Worm (Caenorhabditis elegans): ENCODE data around the gene Y38H6C.21.

Y38H6C.21 gene

ce11 chrV:20547048-20547447, 8.0 kb downstream of the Y38H6C.21 start, which contains the start of gene Y38H6C.18:
TSS of gene Y38H6C.18 (minus strand) at chrV:20547148.
- TF ChIP-seq mab-5 (tag; optimal IDR thresholded peaks at IDR 0.05) (no peak), ceh-43 (GFP tag; optimal IDR thresholded peaks at IDR 0.05) (no peak), nhr-237 (tag; optimal IDR thresholded peaks at IDR 0.05) (no peak), nhr-28 (tag; optimal IDR thresholded peaks at IDR 0.05) (no peak), tbx-8 (GFP tag; optimal IDR thresholded peaks at IDR 0.05) (no peak), lsy-2 (tag; optimal IDR thresholded peaks at IDR 0.05) (no peak), elt-1 (tag; optimal IDR thresholded peaks at IDR 0.05; ENCODE audit: borderline replicate concordance, insufficient read depth) (no peak), zip-8 (tag; optimal IDR thresholded peaks at IDR 0.05) (no peak), nhr-12 (tag; optimal IDR thresholded peaks at IDR 0.05) (no peak), ceh-83 (GFP tag; optimal IDR thresholded peaks at IDR 0.05) (no peak), ztf-11 (tag; optimal IDR thresholded peaks at IDR 0.05) (no peak), unc-39 (tag; optimal IDR thresholded peaks at IDR 0.05) (no peak), flh-1 (GFP tag; optimal IDR thresholded peaks at IDR 0.05) (no peak), unc-120 (tag; optimal IDR thresholded peaks at IDR 0.05; ENCODE audit: poor library complexity, severe bottlenecking) (no peak), nhr-2 (tag; optimal IDR thresholded peaks at IDR 0.05) (no peak)

ce11 chrV:20545742-20546141, 9.3 kb downstream of the Y38H6C.21 start:
- TF ChIP-seq flh-1 (GFP tag; optimal IDR thresholded peaks at IDR 0.05) (no peak), mep-1 (tag; optimal IDR thresholded peaks at IDR 0.05) (no peak), nhr-12 (tag; optimal IDR thresholded peaks at IDR 0.05) (no peak), nhr-237 (tag; optimal IDR thresholded peaks at IDR 0.05) (no peak)

- TF ChIP-seq elt-3 (tag; optimal IDR thresholded peaks at IDR 0.05) (no peak), nhr-28 (tag; optimal IDR thresholded peaks at IDR 0.05) (no peak), zip-8 (tag; optimal IDR thresholded peaks at IDR 0.05) (no peak), blmp-1 (tag; optimal IDR thresholded peaks at IDR 0.05) (no peak), drap-1 (GFP tag; optimal IDR thresholded peaks at IDR 0.05) (no peak), M03D4.4 (tag; optimal IDR thresholded peaks at IDR 0.05) (no peak)
These were observed 10.5 kb downstream of the Y38H6C.21 start for ce11 chrV:20544610-20545009.

- TF ChIP-seq ceh-83 (GFP tag; optimal IDR thresholded peaks at IDR 0.05) (no peak), pha-4 (tag; optimal IDR thresholded peaks at IDR 0.05) (no peak), mls-2 (tag; optimal IDR thresholded peaks at IDR 0.05) (no peak), zip-8 (tag; optimal IDR thresholded peaks at IDR 0.05) (no peak), ces-1 (GFP tag; optimal IDR thresholded peaks at IDR 0.05) (no peak)
These were observed 11.0 kb downstream of the Y38H6C.21 start, which contains the start of gene slc-36.3 for ce11 chrV:20544092-20544491. TSS of gene slc-36.3 (minus strand) at chrV:20544192.

ce11 chrV:20539055-20539454, 16.0 kb downstream of the Y38H6C.21 start, which contains the start of gene Y38H6C.16:
TSS of gene Y38H6C.16 (minus strand) at chrV:20539347.
- TF ChIP-seq sem-2 (GFP tag; optimal IDR thresholded peaks at IDR 0.05): no peak
- no peak for TF ChIP-seq sptf-1 (tag; optimal IDR thresholded peaks at IDR 0.05)
- no peak for TF ChIP-seq bed-3 (GFP tag; optimal IDR thresholded peaks at IDR 0.05)
- no peak for TF ChIP-seq nhr-237 (tag; optimal IDR thresholded peaks at IDR 0.05)
- no peak for TF ChIP-seq nhr-2 (tag; optimal IDR thresholded peaks at IDR 0.05)
- no peak for TF ChIP-seq snpc-4 (tag; optimal IDR thresholded peaks at IDR 0.05)
- no peak for TF ChIP-seq ces-1 (GFP tag; optimal IDR thresholded peaks at IDR 0.05)
- TF ChIP-seq pha-4 (tag; optimal IDR thresholded peaks at IDR 0.05): no peak
- no peak for TF ChIP-seq unc-39 (tag; optimal IDR thresholded peaks at IDR 0.05)
- no peak for TF ChIP-seq mls-2 (tag; optimal IDR thresholded peaks at IDR 0.05)
- TF ChIP-seq ham-2 (GFP tag; optimal IDR thresholded peaks at IDR 0.05): no peak
- no peak for TF ChIP-seq tbx-8 (GFP tag; optimal IDR thresholded peaks at IDR 0.05)
- no peak for TF ChIP-seq lin-32 (GFP tag; optimal IDR thresholded peaks at IDR 0.05)
- TF ChIP-seq nhr-12 (tag; optimal IDR thresholded peaks at IDR 0.05): no peak
- TF ChIP-seq M03D4.4 (tag; optimal IDR thresholded peaks at IDR 0.05): no peak

- no peak for TF ChIP-seq ceh-43 (GFP tag; optimal IDR thresholded peaks at IDR 0.05)
- no peak for TF ChIP-seq unc-62 (GFP tag; optimal IDR thresholded peaks at IDR 0.05)
These were observed 18.9 kb downstream of the Y38H6C.21 start, which contains the start of gene Y38H6C.15 for ce11 chrV:20536208-20536607. TSS of gene Y38H6C.15 (minus strand) at chrV:20536308.
